Worm (Caenorhabditis elegans): ENCODE measurements around the gene C34D4.2.

Gene C34D4.2

ce11 chrIV:7184597-7184996 is 30.1 kb downstream of the C34D4.2 start, which contains the start of gene clec-179:
clec-179 (minus strand) TSS chrIV:7184697.
- TF ChIP-seq peb-1 (tag; optimal IDR thresholded peaks at IDR 0.05) (no peak), nhr-77 (tag; optimal IDR thresholded peaks at IDR 0.05) (no peak), unc-62 (GFP tag; optimal IDR thresholded peaks at IDR 0.05) (no peak), nhr-12 (tag; optimal IDR thresholded peaks at IDR 0.05) (no peak), dmd-4 (tag; optimal IDR thresholded peaks at IDR 0.05) (no peak), nhr-11 (tag; optimal IDR thresholded peaks at IDR 0.05) (no peak), gmeb-1 (tag; optimal IDR thresholded peaks at IDR 0.05) (no peak), nhr-129 (tag; optimal IDR thresholded peaks at IDR 0.05) (no peak), lin-13 (GFP tag; optimal IDR thresholded peaks at IDR 0.05) (no peak), nhr-6 (tag; optimal IDR thresholded peaks at IDR 0.05) (no peak)

DNA sequence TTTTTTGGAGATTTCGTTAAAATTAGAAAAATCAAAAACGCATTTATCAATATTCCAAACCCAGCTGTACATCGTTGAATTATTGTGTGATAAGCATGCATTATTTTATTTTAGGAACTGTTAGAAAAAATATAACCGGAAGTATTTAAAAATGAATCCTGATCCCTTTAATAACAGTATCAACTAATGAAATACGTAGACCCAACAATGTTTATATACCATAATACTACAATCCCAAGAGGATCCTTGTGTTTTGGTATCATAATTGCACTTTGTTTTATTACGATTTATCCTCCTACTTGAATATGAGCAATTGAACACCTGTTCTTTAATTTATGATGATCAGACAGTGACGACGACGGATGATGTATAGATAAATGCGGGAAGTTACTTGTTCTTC is 32.3 kb downstream of the C34D4.2 start, which contains the start of gene str-249:
Gene str-249, minus strand, starts transcription at position 101 of the 400 bp plus-strand sequence.
- TF ChIP-seq skn-1 (tag; optimal IDR thresholded peaks at IDR 0.05) (no peak), nhr-129 (tag; optimal IDR thresholded peaks at IDR 0.05) (no peak), unc-55 (GFP tag; optimal IDR thresholded peaks at IDR 0.05) (no peak), C34F6.9 (tag; optimal IDR thresholded peaks at IDR 0.05) (no peak), sem-4 (tag; optimal IDR thresholded peaks at IDR 0.05) (no peak), sma-3 (GFP tag; optimal IDR thresholded peaks at IDR 0.05) (no peak), ceh-82 (tag; optimal IDR thresholded peaks at IDR 0.05) (no peak), lsy-2 (tag; optimal IDR thresholded peaks at IDR 0.05) (no peak), egl-27 (tag; optimal IDR thresholded peaks at IDR 0.05) (no peak), ztf-1 (GFP tag; conservative IDR thresholded peaks at IDR 0.05) (no peak), nhr-11 (tag; optimal IDR thresholded peaks at IDR 0.05) (no peak), gmeb-1 (tag; optimal IDR thresholded peaks at IDR 0.05) (no peak), nhr-6 (tag; optimal IDR thresholded peaks at IDR 0.05) (no peak), nhr-23 (tag; optimal IDR thresholded peaks at IDR 0.05) (no peak), mbf-1 (tag; optimal IDR thresholded peaks at IDR 0.05) (no peak)

DNA sequence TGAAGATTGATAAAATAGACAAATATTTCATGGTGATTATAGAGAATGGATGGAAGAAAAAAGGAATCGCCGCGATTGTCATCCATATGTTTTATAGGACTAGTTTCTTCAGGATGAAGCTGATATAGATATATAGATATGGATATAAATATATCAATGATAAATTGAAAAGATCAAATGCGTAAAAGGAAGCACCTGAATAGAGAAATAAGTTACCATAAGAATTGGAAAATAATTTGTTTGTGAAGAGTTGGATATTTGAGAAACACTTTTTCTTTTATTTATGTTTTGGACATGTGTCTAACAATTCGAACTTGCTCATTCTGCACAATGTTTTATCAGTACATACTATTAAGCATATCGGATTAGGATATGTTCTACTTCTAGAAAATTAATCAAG is 33.6 kb downstream of the C34D4.2 start, which contains the start of gene C42D4.13:
Gene C42D4.13, minus strand, starts transcription at position 101 of the 400 bp plus-strand sequence.
- TF ChIP-seq mbf-1 (tag; optimal IDR thresholded peaks at IDR 0.05) (no peak), ztf-11 (tag; optimal IDR thresholded peaks at IDR 0.05) (no peak), ZK546.5 (tag; optimal IDR thresholded peaks at IDR 0.05) (no peak), nhr-12 (tag; optimal IDR thresholded peaks at IDR 0.05) (no peak), sma-9 (GFP tag; optimal IDR thresholded peaks at IDR 0.05) (no peak), sma-9 (tag; optimal IDR thresholded peaks at IDR 0.05) (no peak), dmd-4 (tag; optimal IDR thresholded peaks at IDR 0.05) (no peak), sem-4 (tag; optimal IDR thresholded peaks at IDR 0.05) (no peak), lsy-2 (tag; optimal IDR thresholded peaks at IDR 0.05) (no peak), unc-62 (GFP tag; optimal IDR thresholded peaks at IDR 0.05) (no peak), snpc-4 (tag; optimal IDR thresholded peaks at IDR 0.05) (no peak), lin-11 (tag; optimal IDR thresholded peaks at IDR 0.05) (no peak), nhr-11 (tag; optimal IDR thresholded peaks at IDR 0.05) (no peak), unc-55 (GFP tag; optimal IDR thresholded peaks at IDR 0.05) (no peak), lin-13 (GFP tag; optimal IDR thresholded peaks at IDR 0.05) (no peak)

DNA sequence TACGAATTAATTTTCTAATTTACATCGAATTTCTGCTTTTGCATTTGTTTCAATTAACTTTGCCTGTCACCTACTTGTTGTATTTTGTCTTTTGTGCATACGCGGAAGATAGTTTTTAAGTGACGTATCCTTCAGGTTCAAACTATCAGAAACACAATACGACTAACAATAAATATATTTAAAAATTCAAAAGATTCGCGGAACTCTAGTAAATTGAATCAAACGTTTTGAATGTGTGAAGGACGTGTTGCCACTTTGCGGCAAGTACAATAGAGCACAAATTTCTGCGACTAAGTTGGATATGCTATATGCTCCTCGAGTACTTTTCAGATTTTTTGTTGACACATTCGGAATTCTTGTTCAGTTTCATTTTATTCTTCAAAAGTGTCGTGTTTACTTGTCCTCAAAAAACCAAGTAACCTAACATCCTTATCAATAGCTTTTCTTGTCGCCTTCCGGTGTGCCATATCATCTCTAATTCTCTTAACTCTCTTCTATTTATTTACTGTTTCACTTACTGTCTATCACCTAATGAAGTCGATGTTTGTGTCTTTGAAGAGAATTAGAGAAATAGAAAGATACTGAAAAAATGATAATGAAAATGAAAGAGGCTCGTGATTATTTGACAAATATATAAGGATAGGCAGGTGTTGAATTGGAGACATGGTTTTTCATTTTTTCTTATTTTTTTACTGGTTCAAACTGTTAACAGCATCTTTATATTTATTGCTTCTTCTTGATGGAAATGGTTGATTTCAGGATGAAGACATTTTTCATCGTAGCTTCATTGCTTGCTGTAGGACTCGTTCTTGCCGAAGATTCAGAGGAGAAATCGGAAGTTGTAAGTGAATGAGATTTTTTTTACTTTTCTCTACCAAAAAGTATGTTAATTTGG is 34.3 kb downstream of the C34D4.2 start, which contains the start of gene srlf-7:
Gene srlf-7, plus strand, starts transcription at position 760 of the 895 bp plus-strand sequence.
- TF ChIP-seq ztf-1 (GFP tag; conservative IDR thresholded peaks at IDR 0.05): no peak
- TF ChIP-seq ztf-4 (tag; optimal IDR thresholded peaks at IDR 0.05): no peak
- peak; percentile 70 for TF ChIP-seq nhr-25 (tag; optimal IDR thresholded peaks at IDR 0.05)
- peak; percentile 98 for TF ChIP-seq fos-1 (tag; optimal IDR thresholded peaks at IDR 0.05)
- TF ChIP-seq mab-5 (tag; optimal IDR thresholded peaks at IDR 0.05): no peak
- TF ChIP-seq C34F6.9 (tag; optimal IDR thresholded peaks at IDR 0.05): peak; percentile 21
- no peak for TF ChIP-seq R02D3.7 (tag; optimal IDR thresholded peaks at IDR 0.05)
- TF ChIP-seq crh-2 (tag; optimal IDR thresholded peaks at IDR 0.05): peak; percentile 76
- peak; percentile 27 for TF ChIP-seq nhr-129 (tag; optimal IDR thresholded peaks at IDR 0.05)
- no peak for TF ChIP-seq unc-55 (GFP tag; optimal IDR thresholded peaks at IDR 0.05)
- peak in 1 of 2 experiments; percentile 11 for TF ChIP-seq mdl-1 (tag; optimal IDR thresholded peaks at IDR 0.05)
- no peak for TF ChIP-seq zag-1 (tag; optimal IDR thresholded peaks at IDR 0.05)
- no peak for TF ChIP-seq ztf-11 (tag; optimal IDR thresholded peaks at IDR 0.05)
- no peak for TF ChIP-seq ZK546.5 (tag; optimal IDR thresholded peaks at IDR 0.05)
- no peak for TF ChIP-seq snpc-4 (tag; optimal IDR thresholded peaks at IDR 0.05)
- peak; percentile 82 for TF ChIP-seq sma-9 (GFP tag; optimal IDR thresholded peaks at IDR 0.05)
- no peak for TF ChIP-seq sma-9 (tag; optimal IDR thresholded peaks at IDR 0.05)
- no peak for TF ChIP-seq dmd-4 (tag; optimal IDR thresholded peaks at IDR 0.05)
- TF ChIP-seq elt-1 (tag; optimal IDR thresholded peaks at IDR 0.05): no peak
- no peak for TF ChIP-seq lin-11 (tag; optimal IDR thresholded peaks at IDR 0.05)
- TF ChIP-seq Y55F3AM.14 (GFP tag; optimal IDR thresholded peaks at IDR 0.05): no peak
- peak; percentile 78 for TF ChIP-seq sma-3 (GFP tag; optimal IDR thresholded peaks at IDR 0.05)
- TF ChIP-seq lin-13 (GFP tag; optimal IDR thresholded peaks at IDR 0.05): no peak
- TF ChIP-seq F13H6.1 (tag; optimal IDR thresholded peaks at IDR 0.05): peak; percentile 43
- TF ChIP-seq nhr-21 (tag; optimal IDR thresholded peaks at IDR 0.05): peak; percentile 41
- peak; percentile 75 for TF ChIP-seq gmeb-1 (tag; optimal IDR thresholded peaks at IDR 0.05)
- no peak for TF ChIP-seq sem-4 (tag; optimal IDR thresholded peaks at IDR 0.05)
- TF ChIP-seq nhr-11 (tag; optimal IDR thresholded peaks at IDR 0.05): no peak
- no peak for TF ChIP-seq alr-1 (tag; optimal IDR thresholded peaks at IDR 0.05)
- peak; percentile 77 for TF ChIP-seq egl-27 (tag; optimal IDR thresholded peaks at IDR 0.05)
- peak; percentile 77 for TF ChIP-seq blmp-1 (tag; optimal IDR thresholded peaks at IDR 0.05; ENCODE audit: insufficient read depth)
- TF ChIP-seq lin-39 (tag; optimal IDR thresholded peaks at IDR 0.05): no peak

Data from whole organism, L2 larva.